Fruit fly (Drosophila melanogaster) whole organism, embryonic: ENCODE results near the gene CG43078.

ENCODE experiments used
- Bdp1 ChIP-seq: fragments of 200-800 bp; sonication (Bioruptor generic); optimal IDR thresholded peaks from 3 replicates; lab custom pipeline; 2016; ENCODE audit warnings: missing biosample characterization, missing genetic modification characterization
- CG10209 ChIP-seq: fragments of 200-800 bp; sonication (Bioruptor generic); optimal IDR thresholded peaks from 3 replicates; lab custom pipeline; 2017; ENCODE audit warnings: missing biosample characterization, mild to moderate bottlenecking, missing genetic modification characterization, missing genetic modification reagents
- CG10267 ChIP-seq: fragments of 200-800 bp; sonication (Bioruptor generic); optimal IDR thresholded peaks from 2 replicates; lab custom pipeline; 2018; ENCODE audit warnings: missing biosample characterization, mild to moderate bottlenecking, missing genetic modification characterization, moderate library complexity
- CG10274 ChIP-seq: fragments of 200-800 bp; sonication (Bioruptor generic); optimal IDR thresholded peaks from 3 replicates; lab custom pipeline; 2017; ENCODE audit warnings: missing biosample characterization, mild to moderate bottlenecking, missing genetic modification characterization
- CG10431 ChIP-seq: fragments of 200-800 bp; sonication (Bioruptor generic); optimal IDR thresholded peaks from 3 replicates; lab custom pipeline; 2018; ENCODE audit warnings: missing biosample characterization, mild to moderate bottlenecking, missing genetic modification characterization
- CG10654 ChIP-seq: fragments of 200-800 bp; sonication (Bioruptor generic); optimal IDR thresholded peaks from 2 replicates; lab custom pipeline; 2016; ENCODE audit warnings: missing biosample characterization, missing genetic modification characterization
- CG11247 ChIP-seq: fragments of 200-800 bp; sonication (Bioruptor generic); IDR thresholded peaks from 2 replicates; pipeline ENCODE4 v1.3.6; 2022; ENCODE audit warnings: missing biosample characterization, missing genetic modification characterization
- CG12299 ChIP-seq: fragments of 200-800 bp; sonication (Bioruptor generic); optimal IDR thresholded peaks from 2 replicates; lab custom pipeline; 2018; ENCODE audit warnings: missing biosample characterization, mild to moderate bottlenecking, missing genetic modification characterization
- CG13775 ChIP-seq: fragments of 200-800 bp; sonication (Bioruptor generic); optimal IDR thresholded peaks from 3 replicates; lab custom pipeline; 2017; ENCODE audit warnings: missing biosample characterization, mild to moderate bottlenecking, missing genetic modification characterization
- CG14441 ChIP-seq: fragments of 200-800 bp; sonication (Bioruptor generic); IDR thresholded peaks from 2 replicates; pipeline ENCODE4 v1.3.6; 2022; ENCODE audit warnings: missing biosample characterization, missing genetic modification characterization
- CG14860 ChIP-seq: fragments of 200-800 bp; sonication (Bioruptor generic); IDR thresholded peaks from 3 replicates; pipeline ENCODE4 v1.3.6; 2022; ENCODE audit warnings: missing biosample characterization, missing genetic modification characterization; ENCODE audit not compliant: partially characterized antibody
- CG15601 ChIP-seq: fragments of 200-800 bp; sonication (Bioruptor generic); optimal IDR thresholded peaks from 3 replicates; lab custom pipeline; 2019; ENCODE audit warnings: missing biosample characterization, mild to moderate bottlenecking, missing genetic modification characterization, moderate library complexity
- CG18764 ChIP-seq: fragments of 200-800 bp; sonication (Bioruptor generic); optimal IDR thresholded peaks from 3 replicates; lab custom pipeline; 2016; ENCODE audit warnings: missing biosample characterization, missing genetic modification characterization
- CG30431 ChIP-seq: fragments of 200-800 bp; sonication (Bioruptor generic); optimal IDR thresholded peaks from 2 replicates; lab custom pipeline; 2017; ENCODE audit warnings: missing biosample characterization, missing genetic modification characterization
- CG3281 ChIP-seq: fragments of 200-800 bp; sonication (Bioruptor generic); optimal IDR thresholded peaks from 3 replicates; lab custom pipeline; 2017; ENCODE audit warnings: missing biosample characterization, mild to moderate bottlenecking, missing genetic modification characterization
- CG4424 ChIP-seq: fragments of 200-800 bp; sonication (Bioruptor generic); optimal IDR thresholded peaks from 3 replicates; lab custom pipeline; 2016; ENCODE audit warnings: missing biosample characterization, missing genetic modification characterization
- CG7987 ChIP-seq: fragments of 200-800 bp; sonication (Bioruptor generic); optimal IDR thresholded peaks from 2 replicates; lab custom pipeline; 2018; ENCODE audit warnings: missing biosample characterization, mild to moderate bottlenecking, missing genetic modification characterization, moderate library complexity
- CG8944 ChIP-seq: fragments of 200-800 bp; sonication (Bioruptor generic); optimal IDR thresholded peaks from 3 replicates; lab custom pipeline; 2016; ENCODE audit warnings: missing biosample characterization, missing genetic modification characterization
- CG9817 ChIP-seq: fragments of 200-800 bp; sonication (Bioruptor generic); optimal IDR thresholded peaks from 2 replicates; lab custom pipeline; 2018; ENCODE audit warnings: missing biosample characterization, mild to moderate bottlenecking, missing genetic modification characterization, moderate library complexity
- Dp ChIP-seq: fragments of 200-800 bp; sonication (Bioruptor generic); optimal IDR thresholded peaks from 2 replicates; lab custom pipeline; 2018; ENCODE audit warnings: missing biosample characterization, mild to moderate bottlenecking, missing genetic modification characterization, moderate library complexity
- Drgx ChIP-seq: fragments of 200-800 bp; sonication (Bioruptor generic); IDR thresholded peaks from 2 replicates; pipeline ENCODE4 v1.3.6; 2022; ENCODE audit warnings: missing biosample characterization, missing genetic modification characterization
- Elba2 ChIP-seq: fragments of 200-800 bp; sonication (Bioruptor generic); optimal IDR thresholded peaks from 3 replicates; lab custom pipeline; 2016; ENCODE audit warnings: missing biosample characterization, missing genetic modification characterization
- HLH3B ChIP-seq: fragments of 200-800 bp; sonication (Bioruptor generic); IDR thresholded peaks from 2 replicates; pipeline ENCODE4 v1.3.6; 2022; ENCODE audit warnings: missing biosample characterization, missing genetic modification characterization
- Hey ChIP-seq: fragments of 200-800 bp; sonication (Bioruptor generic); optimal IDR thresholded peaks from 3 replicates; lab custom pipeline; 2018; ENCODE audit warnings: missing biosample characterization, mild to moderate bottlenecking, missing genetic modification characterization
- Myb ChIP-seq: fragments of 200-800 bp; sonication (Bioruptor generic); optimal IDR thresholded peaks from 2 replicates; lab custom pipeline; 2016; ENCODE audit warnings: missing biosample characterization, missing genetic modification characterization
- NfI ChIP-seq: fragments of 200-800 bp; sonication (Bioruptor generic); optimal IDR thresholded peaks from 3 replicates; lab custom pipeline; 2018; ENCODE audit warnings: missing biosample characterization, mild to moderate bottlenecking, missing genetic modification characterization, moderate library complexity
- Six4 ChIP-seq: fragments of 200-800 bp; sonication (Bioruptor generic); optimal IDR thresholded peaks from 2 replicates; lab custom pipeline; 2016; ENCODE audit warnings: missing biosample characterization, missing genetic modification characterization
- Trl ChIP-seq, 3 experiments: fragments of >200 bp in 2 of 3; fragments of 200-800 bp in 1 of 3; sonication (Bioruptor generic) in 1 of 3; optimal IDR thresholded peaks; 2 replicates in 1 of 3; 3 replicates in 2 of 3; lab custom pipeline; 2016 to 2017; ENCODE audit warnings: missing biosample characterization in 1 of 3, missing genetic modification characterization in 1 of 3
- Xrp1 ChIP-seq: fragments of 200-800 bp; sonication (Bioruptor generic); IDR thresholded peaks from 2 replicates; pipeline ENCODE4 v1.3.6; 2022; ENCODE audit warnings: missing biosample characterization, missing genetic modification characterization
- ab ChIP-seq: fragments of 200-800 bp; sonication (Bioruptor generic); optimal IDR thresholded peaks from 2 replicates; lab custom pipeline; 2016; ENCODE audit warnings: missing biosample characterization, missing genetic modification characterization
- abd-A ChIP-seq: fragments of 200-800 bp; sonication (Bioruptor generic); optimal IDR thresholded peaks from 3 replicates; lab custom pipeline; 2019; ENCODE audit warnings: missing biosample characterization, mild to moderate bottlenecking, missing genetic modification characterization, moderate library complexity
- ac ChIP-seq: fragments of 200-800 bp; sonication (Bioruptor generic); optimal IDR thresholded peaks from 3 replicates; lab custom pipeline; 2017; ENCODE audit warnings: missing biosample characterization, mild to moderate bottlenecking, missing genetic modification characterization
- bab2 ChIP-seq: fragments of 200-800 bp; sonication (Bioruptor generic); optimal IDR thresholded peaks from 2 replicates; lab custom pipeline; 2016; ENCODE audit warnings: missing biosample characterization, missing genetic modification characterization
- cas ChIP-seq: fragments of 200-800 bp; sonication (Bioruptor generic); IDR thresholded peaks from 2 replicates; pipeline ENCODE4 v1.3.6; 2022; ENCODE audit warnings: missing biosample characterization, missing genetic modification characterization
- dan ChIP-seq: fragments of 200-800 bp; sonication (Bioruptor generic); IDR thresholded peaks from 2 replicates; pipeline ENCODE4 v1.3.6; 2022; ENCODE audit warnings: missing biosample characterization, missing genetic modification characterization
- danr ChIP-seq: fragments of 200-800 bp; sonication (Bioruptor generic); IDR thresholded peaks from 2 replicates; pipeline ENCODE4 v1.3.6; 2022; ENCODE audit warnings: missing biosample characterization, missing genetic modification characterization
- dmrt99B ChIP-seq: fragments of 200-800 bp; sonication (Bioruptor generic); optimal IDR thresholded peaks from 2 replicates; lab custom pipeline; 2018; ENCODE audit warnings: missing biosample characterization, mild to moderate bottlenecking, missing genetic modification characterization, moderate library complexity
- eyg ChIP-seq: fragments of 200-800 bp; sonication (Bioruptor generic); optimal IDR thresholded peaks from 3 replicates; lab custom pipeline; 2016; ENCODE audit warnings: missing biosample characterization, missing genetic modification characterization
- ftz-f1 ChIP-seq: fragments of 200-800 bp; sonication (Bioruptor generic); optimal IDR thresholded peaks from 2 replicates; lab custom pipeline; 2016; ENCODE audit warnings: missing biosample characterization, missing genetic modification characterization
- gce ChIP-seq: fragments of 200-800 bp; sonication (Bioruptor generic); IDR thresholded peaks from 3 replicates; pipeline ENCODE4 v1.3.6; 2022; ENCODE audit warnings: missing biosample characterization, missing genetic modification characterization
- gcm ChIP-seq: fragments of 200-800 bp; sonication (Bioruptor generic); optimal IDR thresholded peaks from 2 replicates; lab custom pipeline; 2019; ENCODE audit warnings: missing biosample characterization, mild to moderate bottlenecking, missing genetic modification characterization, moderate library complexity
- gcm2 ChIP-seq: fragments of 200-800 bp; sonication (Bioruptor generic); optimal IDR thresholded peaks from 2 replicates; lab custom pipeline; 2016; ENCODE audit warnings: missing biosample characterization, missing genetic modification characterization
- grn ChIP-seq: fragments of 200-800 bp; sonication (Bioruptor generic); optimal IDR thresholded peaks from 3 replicates; lab custom pipeline; 2017; ENCODE audit warnings: missing biosample characterization, missing genetic modification characterization
- hth ChIP-seq: fragments of >200 bp; optimal IDR thresholded peaks from 2 replicates; lab custom pipeline; 2017; ENCODE audit warnings: inconsistent platforms
- lbe ChIP-seq: fragments of 200-800 bp; sonication (Bioruptor generic); optimal IDR thresholded peaks from 2 replicates; lab custom pipeline; 2016; ENCODE audit warnings: missing biosample characterization, mild to moderate bottlenecking, missing genetic modification characterization
- maf-S ChIP-seq: fragments of 200-800 bp; sonication (Bioruptor generic); optimal IDR thresholded peaks from 2 replicates; lab custom pipeline; 2016; ENCODE audit warnings: missing biosample characterization, missing genetic modification characterization
- peb ChIP-seq: fragments of 200-800 bp; sonication (Bioruptor generic); IDR thresholded peaks from 2 replicates; pipeline ENCODE4 v1.3.6; 2022; ENCODE audit warnings: missing biosample characterization, missing genetic modification characterization
- rib ChIP-seq: fragments of 200-800 bp; sonication (Bioruptor generic); IDR thresholded peaks from 2 replicates; pipeline ENCODE4 v1.3.6; 2022; ENCODE audit warnings: missing biosample characterization, missing genetic modification characterization
- sima ChIP-seq: fragments of 200-800 bp; sonication (Bioruptor generic); optimal IDR thresholded peaks from 2 replicates; lab custom pipeline; 2016; ENCODE audit warnings: missing biosample characterization, missing genetic modification characterization
- stc ChIP-seq: fragments of 200-800 bp; sonication (Bioruptor generic); IDR thresholded peaks from 2 replicates; pipeline ENCODE4 v1.3.6; 2022; ENCODE audit warnings: missing biosample characterization, missing genetic modification characterization
- tll ChIP-seq, 2 experiments: fragments of 200-800 bp in 1 of 2; fragments of >200 bp in 1 of 2; sonication (Bioruptor generic) in 1 of 2; optimal IDR thresholded peaks; 2 replicates each; lab custom pipeline; 2017 to 2019; ENCODE audit warnings: missing biosample characterization in 2 of 2, missing genetic modification characterization in 2 of 2, mild to moderate bottlenecking in 1 of 2, moderate library complexity in 1 of 2
- ttk ChIP-seq: fragments of 200-800 bp; sonication (Bioruptor generic); IDR thresholded peaks from 2 replicates; pipeline ENCODE4 v2.1.2; 2022; ENCODE audit warnings: missing biosample characterization, missing genetic modification characterization

Gene CG43078

DNA sequence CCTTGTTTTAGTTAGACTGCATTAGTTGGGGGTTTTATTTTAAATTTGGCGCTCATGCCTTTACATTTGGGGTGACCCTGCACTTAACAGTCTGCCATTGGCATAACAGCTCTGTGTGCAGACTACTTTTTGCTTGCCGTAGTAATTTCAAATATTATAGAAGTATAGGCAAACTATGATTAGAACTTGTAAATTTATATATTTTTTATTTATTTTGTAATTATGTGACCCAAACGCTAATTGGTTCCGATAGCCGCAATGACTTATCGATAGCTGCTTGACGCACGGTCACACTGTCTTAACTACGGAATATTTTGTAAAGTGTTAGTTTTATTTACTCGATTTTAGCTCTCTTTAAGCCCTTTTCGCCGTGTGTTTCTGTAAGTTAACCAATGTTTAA lies 31.9 kb upstream of the CG43078 start, which contains the start of gene rhea (continued):
- no peak for TF ChIP-seq Elba2 (GFP tag; lab: Kevin White, UChicago)
- no peak for TF ChIP-seq NfI (GFP tag; lab: Kevin White, UChicago)
- no peak for TF ChIP-seq CG10274 (GFP tag; lab: Kevin White, UChicago)
- TF ChIP-seq Dp (GFP tag; lab: Kevin White, UChicago), result peak; percentile 90
- TF ChIP-seq CG18764 (GFP tag; lab: Kevin White, UChicago), result peak; percentile 6
- no peak for TF ChIP-seq HLH3B
- TF ChIP-seq ftz-f1, result no peak
- peak; percentile 37 for TF ChIP-seq CG13775 (GFP tag; lab: Kevin White, UChicago)
- no peak for TF ChIP-seq gcm (GFP tag; lab: Kevin White, UChicago)
- no peak for TF ChIP-seq dan
- TF ChIP-seq CG14441 (GFP tag; lab: Robert Waterston, UW), result no peak
- TF ChIP-seq CG10267 (tag; lab: Kevin White, UChicago), result peak; percentile 43
- TF ChIP-seq tll (GFP tag; optimal IDR thresholded peaks at IDR 0.05; lab: Kevin White, UChicago), result no peak
- TF ChIP-seq peb, result no peak
- no peak for TF ChIP-seq danr
- no peak for TF ChIP-seq Drgx
- TF ChIP-seq Hey (tag; lab: Kevin White, UChicago), result no peak
- no peak for TF ChIP-seq dmrt99B (tag; lab: Kevin White, UChicago)
- TF ChIP-seq maf-S (GFP tag; lab: Kevin White, UChicago), result no peak
- TF ChIP-seq grn, result no peak
- no peak for TF ChIP-seq CG8944
- no peak for TF ChIP-seq ttk (GFP tag; lab: Robert Waterston, UW)
- no peak for TF ChIP-seq cas (GFP tag; lab: Robert Waterston, UW)
- TF ChIP-seq abd-A (tag; lab: Kevin White, UChicago), result no peak
- peak; percentile 64; the same call in 2 of the 3 replicates for TF ChIP-seq CG14860 (GFP tag; lab: Robert Waterston, UW)
- TF ChIP-seq CG12299, result no peak
- no peak for TF ChIP-seq CG30431 (GFP tag; lab: Kevin White, UChicago)
- no peak for TF ChIP-seq CG10654
- no peak for TF ChIP-seq Trl (optimal IDR thresholded peaks at IDR 0.05; lab: Kevin White, UChicago)
- no peak for TF ChIP-seq Trl (GFP tag; optimal IDR thresholded peaks at IDR 0.05; lab: Kevin White, UChicago)
- TF ChIP-seq sima (GFP tag; lab: Kevin White, UChicago), result no peak
- TF ChIP-seq gcm2 (GFP tag; lab: Kevin White, UChicago), result no peak
- TF ChIP-seq Xrp1 (GFP tag; lab: Robert Waterston, UW), result peak; percentile 19; the same call in 1 of the 2 replicates
- no peak for TF ChIP-seq CG11247 (GFP tag; lab: Robert Waterston, UW)
- no peak for TF ChIP-seq bab2
- no peak for TF ChIP-seq hth (lab: Kevin White, UChicago)
- peak; percentile 53 for TF ChIP-seq lbe
- TF ChIP-seq CG7987, result no peak
- peak; percentile 48 for TF ChIP-seq CG15601 (tag; lab: Kevin White, UChicago)
- TF ChIP-seq ab (GFP tag; lab: Kevin White, UChicago), result no peak
- no peak for TF ChIP-seq CG10209 (GFP tag; lab: Kevin White, UChicago)
- TF ChIP-seq ac, result no peak
- no peak for TF ChIP-seq stc (GFP tag; lab: Robert Waterston, UW)
- TF ChIP-seq CG10431 (GFP tag; lab: Kevin White, UChicago), result no peak
- no peak for TF ChIP-seq rib (GFP tag; lab: Robert Waterston, UW)
- TF ChIP-seq gce, result no peak
- TF ChIP-seq Six4 (GFP tag; lab: Kevin White, UChicago), result peak; percentile 30
- TF ChIP-seq Bdp1 (GFP tag; lab: Kevin White, UChicago), result no peak
- TF ChIP-seq eyg (GFP tag; lab: Kevin White, UChicago), result no peak
- peak; percentile 22 for TF ChIP-seq CG4424 (GFP tag; lab: Kevin White, UChicago)
- no peak for TF ChIP-seq Myb
- no peak for TF ChIP-seq CG3281 (GFP tag; lab: Kevin White, UChicago)
- TF ChIP-seq CG9817 (tag; lab: Kevin White, UChicago), result no peak
